Fruit fly (Drosophila melanogaster) whole organism, adult: ENCODE measurements around the gene Nazo.

Source experiments
- CG11617 ChIP-seq: fragments of 200-800 bp; sonication (Bioruptor generic); optimal IDR thresholded peaks from 2 replicates; lab custom pipeline; 2017; ENCODE audit warnings: mild to moderate bottlenecking, missing biosample characterization, missing genetic modification reagents, missing genetic modification characterization
- CG12768 ChIP-seq: fragments of 200-800 bp; sonication (Bioruptor generic); optimal IDR thresholded peaks from 2 replicates; lab custom pipeline; 2017; ENCODE audit warnings: missing biosample characterization, missing genetic modification characterization, mild to moderate bottlenecking, moderate library complexity, missing genetic modification reagents
- CG14711 ChIP-seq: fragments of 200-800 bp; sonication (Bioruptor generic); optimal IDR thresholded peaks from 2 replicates; lab custom pipeline; 2018; ENCODE audit warnings: missing biosample characterization, mild to moderate bottlenecking, missing genetic modification characterization, moderate library complexity
- CG1620 ChIP-seq: fragments of 200-800 bp; sonication (Bioruptor generic); optimal IDR thresholded peaks from 2 replicates; lab custom pipeline; 2016; ENCODE audit warnings: missing biosample characterization, missing genetic modification characterization
- CG33017 ChIP-seq: fragments of 200-800 bp; sonication (Bioruptor generic); optimal IDR thresholded peaks from 2 replicates; lab custom pipeline; 2018; ENCODE audit warnings: missing biosample characterization, mild to moderate bottlenecking, missing genetic modification characterization, moderate library complexity
- CG5204 ChIP-seq: fragments of 200-800 bp; sonication (Bioruptor generic); optimal IDR thresholded peaks from 2 replicates; lab custom pipeline; 2016; ENCODE audit warnings: missing biosample characterization, missing genetic modification characterization
- CG7045 ChIP-seq: fragments of 200-800 bp; sonication (Bioruptor generic); optimal IDR thresholded peaks from 2 replicates; lab custom pipeline; 2017; ENCODE audit warnings: missing biosample characterization, mild to moderate bottlenecking, missing genetic modification characterization
- CG7101 ChIP-seq: fragments of 200-800 bp; sonication (Bioruptor generic); optimal IDR thresholded peaks from 2 replicates; lab custom pipeline; 2018; ENCODE audit warnings: missing biosample characterization, mild to moderate bottlenecking, missing genetic modification characterization, moderate library complexity
- Clk ChIP-seq: fragments of 200-800 bp; sonication (Bioruptor generic); optimal IDR thresholded peaks from 2 replicates; lab custom pipeline; 2017; ENCODE audit warnings: missing biosample characterization, missing genetic modification characterization
- Crg-1 ChIP-seq: fragments of 200-800 bp; sonication (Bioruptor generic); optimal IDR thresholded peaks from 2 replicates; lab custom pipeline; 2016; ENCODE audit warnings: missing biosample characterization, missing genetic modification characterization
- Hr96 ChIP-seq: fragments of 200-800 bp; sonication (Bioruptor generic); optimal IDR thresholded peaks from 2 replicates; lab custom pipeline; 2016; ENCODE audit warnings: missing biosample characterization, missing genetic modification characterization
- Mnt ChIP-seq: fragments of 200-800 bp; sonication (Bioruptor generic); optimal IDR thresholded peaks from 2 replicates; lab custom pipeline; 2016; ENCODE audit warnings: missing biosample characterization, mild to moderate bottlenecking, missing genetic modification characterization
- bab1 ChIP-seq: fragments of 200-800 bp; sonication (Bioruptor generic); optimal IDR thresholded peaks from 3 replicates; lab custom pipeline; 2019; ENCODE audit warnings: missing biosample characterization, mild to moderate bottlenecking, missing genetic modification characterization, moderate library complexity
- cic ChIP-seq: fragments of 200-800 bp; sonication (Bioruptor generic); optimal IDR thresholded peaks from 2 replicates; lab custom pipeline; 2017; ENCODE audit warnings: missing biosample characterization, mild to moderate bottlenecking, missing genetic modification characterization, moderate library complexity
- cnc ChIP-seq, 2 experiments: fragments of >200 bp; optimal IDR thresholded peaks; 2 replicates each; lab custom pipeline; 2017
- kay ChIP-seq: fragments of 200-800 bp; sonication (Bioruptor generic); peaks from one replicate; lab custom pipeline; 2016; ENCODE audit warnings: missing biosample characterization, missing genetic modification characterization, borderline replicate concordance
- ovo ChIP-seq: fragments of 200-800 bp; sonication (Bioruptor generic); optimal IDR thresholded peaks from 2 replicates; lab custom pipeline; 2016; ENCODE audit warnings: missing biosample characterization, missing genetic modification characterization
- pad ChIP-seq: fragments of 200-800 bp; sonication (Bioruptor generic); optimal IDR thresholded peaks from 3 replicates; lab custom pipeline; 2017; ENCODE audit warnings: missing biosample characterization, missing genetic modification characterization, mild to moderate bottlenecking, moderate library complexity, missing genetic modification reagents
- tj ChIP-seq: fragments of 200-800 bp; sonication (Bioruptor generic); optimal IDR thresholded peaks from 3 replicates; lab custom pipeline; 2017; ENCODE audit warnings: missing biosample characterization, mild to moderate bottlenecking, missing genetic modification characterization, moderate library complexity
- toe ChIP-seq: fragments of 200-800 bp; sonication (Bioruptor generic); optimal IDR thresholded peaks from 2 replicates; lab custom pipeline; 2016; ENCODE audit warnings: missing biosample characterization, missing genetic modification characterization

The Nazo gene

DNA sequence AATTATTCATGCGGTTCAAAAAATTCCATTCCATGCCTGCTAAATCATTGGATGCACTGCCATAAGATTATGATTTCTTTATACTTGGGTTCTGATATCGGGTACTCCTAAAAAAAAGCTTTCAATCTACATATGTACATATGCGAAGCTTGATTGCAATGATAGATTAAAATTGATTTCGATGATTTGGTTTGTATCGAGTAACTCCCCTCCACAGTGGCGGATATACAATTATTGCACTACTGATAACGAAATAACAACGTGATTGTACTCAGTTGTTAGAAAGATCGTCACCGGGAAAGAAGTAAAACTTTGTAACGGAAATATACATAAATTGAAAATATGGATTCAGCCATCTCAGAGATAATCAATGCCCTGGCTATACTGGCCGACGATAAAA lies at the start of gene Nazo:
Gene Nazo, plus strand, starts transcription at position 180 of the 400 bp plus-strand sequence.
- TF ChIP-seq Hr96 (GFP tag; lab: Kevin White, UChicago) (no peak), cnc (optimal IDR thresholded peaks at IDR 0.05; lab: Kevin White, UChicago) (no peak), CG12768 (GFP tag; lab: Kevin White, UChicago) (no peak), CG11617 (GFP tag; lab: Kevin White, UChicago) (no peak), bab1 (GFP tag; lab: Kevin White, UChicago) (no peak), CG7101 (no peak), CG14711 (tag; lab: Kevin White, UChicago) (no peak), Crg-1 (GFP tag; lab: Kevin White, UChicago) (no peak), CG1620 (GFP tag; lab: Kevin White, UChicago) (no peak), Mnt (GFP tag; lab: Kevin White, UChicago) (no peak)

DNA sequence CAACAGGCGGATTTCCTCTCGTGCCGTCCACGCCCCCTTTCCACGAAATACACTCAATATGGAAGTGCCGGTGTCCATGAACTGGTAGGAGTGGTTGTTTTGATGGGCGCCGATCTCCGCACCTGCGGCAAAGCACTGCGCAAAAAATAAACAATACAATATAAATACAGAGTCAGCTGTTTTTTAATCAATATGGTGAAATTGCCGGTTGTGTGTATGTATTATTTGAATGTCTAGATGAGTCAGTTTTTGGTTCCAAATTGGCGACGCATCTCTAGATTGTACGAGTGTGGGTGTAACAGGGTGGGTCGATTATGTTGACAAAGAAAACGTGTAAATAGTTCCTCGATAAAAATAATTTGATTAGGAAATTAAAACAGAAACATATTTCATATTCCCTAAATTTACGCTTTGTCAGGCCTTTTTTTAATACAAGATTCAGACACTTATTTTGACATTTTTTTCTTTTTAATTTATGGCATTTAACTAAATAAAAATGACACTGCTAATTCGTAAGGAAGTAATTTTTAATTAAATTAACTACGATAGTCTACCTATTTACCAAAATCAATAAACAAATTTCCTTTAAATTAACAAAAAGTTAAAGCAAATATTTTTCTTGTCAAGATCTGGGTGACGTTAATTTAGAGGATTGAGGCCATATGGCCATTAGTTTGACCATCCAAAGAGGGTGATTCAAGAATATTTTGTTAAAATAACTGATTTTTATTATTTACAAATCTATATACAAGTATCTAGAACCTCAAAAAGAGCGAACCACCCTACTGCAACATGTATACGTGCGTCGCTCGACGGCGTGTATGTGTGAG lies 48.0 kb upstream of the Nazo start:
- TF ChIP-seq kay (GFP tag; lab: Kevin White, UChicago) (peak; percentile 99), ovo (GFP tag; lab: Kevin White, UChicago) (peak; percentile 60), CG14711 (tag; lab: Kevin White, UChicago) (peak; percentile 73), CG12768 (GFP tag; lab: Kevin White, UChicago) (peak; percentile 94), cnc (optimal IDR thresholded peaks at IDR 0.05; lab: Kevin White, UChicago) (no peak), Hr96 (GFP tag; lab: Kevin White, UChicago) (peak; percentile 89), Crg-1 (GFP tag; lab: Kevin White, UChicago) (peak; percentile 80), pad (peak; percentile 75), CG33017 (tag; lab: Kevin White, UChicago) (peak; percentile 85), bab1 (GFP tag; lab: Kevin White, UChicago) (peak; percentile 86), CG5204 (GFP tag; lab: Kevin White, UChicago) (peak; percentile 93), Clk (GFP tag; lab: Kevin White, UChicago) (peak; percentile 80), CG7101 (peak; percentile 87), CG11617 (GFP tag; lab: Kevin White, UChicago) (peak; percentile 97), cic (GFP tag; lab: Kevin White, UChicago) (peak; percentile 36), tj (peak; percentile 80), Mnt (GFP tag; lab: Kevin White, UChicago) (peak; percentile 53), toe (GFP tag; lab: Kevin White, UChicago) (peak; percentile 90), CG7045 (GFP tag; lab: Kevin White, UChicago) (peak; percentile 92), CG1620 (GFP tag; lab: Kevin White, UChicago) (peak; percentile 67)

DNA sequence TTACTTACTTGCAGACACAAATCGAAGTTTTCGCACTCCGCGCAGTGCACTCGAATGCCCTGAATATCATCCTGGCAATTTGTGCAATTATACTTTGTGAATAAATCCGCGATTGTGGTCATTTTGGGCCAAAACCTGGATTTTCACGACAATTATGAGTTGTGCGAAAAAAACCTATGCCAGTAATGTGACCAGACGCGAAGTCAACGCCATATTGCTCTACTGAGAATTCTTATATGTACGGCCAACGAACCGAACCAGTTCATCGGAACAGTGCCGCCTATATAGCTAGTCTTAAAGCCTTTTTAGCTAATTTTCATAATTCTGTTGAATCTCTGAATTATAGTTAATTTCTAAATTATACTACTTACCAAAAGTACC lies 47.4 kb upstream of the Nazo start, which contains the start of gene Ada2b:
Gene Ada2b, minus strand, starts transcription at position 214 of the 381 bp plus-strand sequence.
- TF ChIP-seq Mnt (GFP tag; lab: Kevin White, UChicago) (peak; percentile 33), CG7045 (GFP tag; lab: Kevin White, UChicago) (no peak)

DNA sequence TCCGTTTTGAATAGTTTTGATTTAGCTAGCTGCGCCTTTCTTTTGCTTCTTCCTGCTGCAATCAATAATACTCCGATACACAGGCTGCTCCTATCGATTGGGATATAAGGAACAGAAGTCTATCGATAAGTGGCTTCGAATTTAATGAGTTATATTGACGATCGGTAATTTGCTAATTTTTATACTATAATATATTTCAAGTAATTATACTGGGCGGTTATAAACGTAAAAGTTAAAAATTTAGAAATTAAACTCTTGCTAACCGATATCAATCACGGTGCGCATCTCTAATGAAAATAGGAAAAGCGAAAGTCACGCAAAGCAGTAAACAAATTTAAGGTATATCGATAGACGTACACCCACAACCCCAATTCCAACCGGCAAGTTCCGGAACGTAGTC lies 44.0 kb upstream of the Nazo start, which contains the start of the genes CG9636, CG18749 and CG33722:
Gene CG9636, minus strand, starts transcription at position 73 of the 400 bp plus-strand sequence.
Gene CG18749, plus strand, starts transcription at position 336 of the 400 bp plus-strand sequence.
Gene CG33722, plus strand, starts transcription at position 336 of the 400 bp plus-strand sequence.
- TF ChIP-seq bab1 (GFP tag; lab: Kevin White, UChicago) (peak; percentile 78), CG7101 (peak; percentile 62), CG14711 (tag; lab: Kevin White, UChicago) (peak; percentile 78), CG7045 (GFP tag; lab: Kevin White, UChicago) (peak; percentile 39), toe (GFP tag; lab: Kevin White, UChicago) (peak; percentile 83), pad (peak; percentile 37), cic (GFP tag; lab: Kevin White, UChicago) (peak; percentile 31), kay (GFP tag; lab: Kevin White, UChicago) (peak; percentile 96), Hr96 (GFP tag; lab: Kevin White, UChicago) (peak; percentile 70), cnc (optimal IDR thresholded peaks at IDR 0.05; lab: Kevin White, UChicago) (peak; percentile 90 to 95), CG12768 (GFP tag; lab: Kevin White, UChicago) (peak; percentile 21), Mnt (GFP tag; lab: Kevin White, UChicago) (peak; percentile 75), tj (peak; percentile 53), ovo (GFP tag; lab: Kevin White, UChicago) (peak; percentile 5), Crg-1 (GFP tag; lab: Kevin White, UChicago) (peak; percentile 53), CG1620 (GFP tag; lab: Kevin White, UChicago) (peak; percentile 62), CG5204 (GFP tag; lab: Kevin White, UChicago) (peak; percentile 59), CG11617 (GFP tag; lab: Kevin White, UChicago) (peak; percentile 75), Clk (GFP tag; lab: Kevin White, UChicago) (peak; percentile 38), CG33017 (tag; lab: Kevin White, UChicago) (peak; percentile 57)

DNA sequence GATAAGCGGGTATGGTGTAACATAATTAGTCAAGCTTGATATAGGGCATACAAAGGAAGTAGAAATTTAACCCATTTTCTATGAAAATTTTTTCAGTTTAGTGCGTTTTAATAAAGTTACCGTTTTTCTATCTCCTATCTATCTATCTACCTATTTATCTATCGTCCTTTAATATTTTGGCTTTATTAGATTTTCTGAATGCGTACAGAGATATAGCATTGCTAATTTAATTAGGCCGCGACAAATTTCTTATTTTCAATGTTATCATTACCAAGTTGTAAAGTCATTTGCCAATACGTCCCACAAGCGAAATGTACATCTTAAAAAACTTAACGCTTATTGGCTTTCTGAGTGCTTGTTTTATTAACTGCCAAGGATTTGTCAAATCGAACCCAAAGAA lies 39.5 kb upstream of the Nazo start, which contains the start of gene CG15864:
Gene CG15864, plus strand, starts transcription at position 301 of the 400 bp plus-strand sequence.
- no peak for TF ChIP-seq ovo (GFP tag; lab: Kevin White, UChicago)
- no peak for TF ChIP-seq CG1620 (GFP tag; lab: Kevin White, UChicago)
- no peak for TF ChIP-seq cic (GFP tag; lab: Kevin White, UChicago)
- TF ChIP-seq CG33017 (tag; lab: Kevin White, UChicago) = no peak
- no peak for TF ChIP-seq CG5204 (GFP tag; lab: Kevin White, UChicago)
- no peak for TF ChIP-seq CG12768 (GFP tag; lab: Kevin White, UChicago)
- no peak for TF ChIP-seq toe (GFP tag; lab: Kevin White, UChicago)
- no peak for TF ChIP-seq kay (GFP tag; lab: Kevin White, UChicago)
- TF ChIP-seq CG7045 (GFP tag; lab: Kevin White, UChicago) = no peak
- TF ChIP-seq Hr96 (GFP tag; lab: Kevin White, UChicago) = no peak
- no peak for TF ChIP-seq Clk (GFP tag; lab: Kevin White, UChicago)
- no peak for TF ChIP-seq Crg-1 (GFP tag; lab: Kevin White, UChicago)
- TF ChIP-seq tj = no peak
